Fruit fly (Drosophila melanogaster) Kc167 (cell line): ENCODE data around the gene nom.

Source experiments
- Myc ChIP-seq: fragments of >200 bp; optimal IDR thresholded peaks from 2 replicates; lab custom pipeline; 2017; ENCODE audit warnings: missing external identifiers
- Sin3A ChIP-seq: fragments of >200 bp; optimal IDR thresholded peaks from 2 replicates; lab custom pipeline; 2018; ENCODE audit warnings: missing external identifiers
- h ChIP-seq: fragments of >200 bp; optimal IDR thresholded peaks from 3 replicates; lab custom pipeline; 2018; ENCODE audit warnings: missing external identifiers
- insv ChIP-seq: fragments of >200 bp; optimal IDR thresholded peaks from 3 replicates; lab custom pipeline; 2018; ENCODE audit warnings: missing external identifiers
- psq ChIP-seq: fragments of >200 bp; optimal IDR thresholded peaks from 2 replicates; lab custom pipeline; 2017; ENCODE audit warnings: missing external identifiers
- ttk ChIP-seq: sonication (Bioruptor generic); optimal IDR thresholded peaks from 2 replicates; lab custom pipeline; 2017; ENCODE audit warnings: missing external identifiers

- TF ChIP-seq ttk = no peak
- no peak for TF ChIP-seq Sin3A (lab: Kevin White, UChicago)
- TF ChIP-seq Myc (lab: Kevin White, UChicago) = no peak
- no peak for TF ChIP-seq h
- no peak for TF ChIP-seq psq (lab: Kevin White, UChicago)
- TF ChIP-seq insv (lab: Kevin White, UChicago) = no peak
These were observed 3.7 kb downstream of the nom start, which contains the start of gene CG8159 for dm6 chr3R:8726632-8727031.
